Fruit fly (Drosophila melanogaster): ENCODE data around the gene PIG-Wb.

- TF ChIP-seq bab1 (GFP tag; optimal IDR thresholded peaks at IDR 0.05) (no peak), kay (GFP tag; ENCODE audit: borderline replicate concordance) (no peak), CG7101 (tag; optimal IDR thresholded peaks at IDR 0.05) (no peak), cic (GFP tag; optimal IDR thresholded peaks at IDR 0.05) (no peak), CG14711 (tag; optimal IDR thresholded peaks at IDR 0.05) (no peak)
Measured at dm6 chr3L:1741107-1741506, 3.2 kb upstream of the PIG-Wb start.

All from whole organism, adult.